Worm (Caenorhabditis elegans) whole organism, L1 larva: Measurements from ENCODE around the gene W07G1.7.

ENCODE experiments used
- C34B4.2 ChIP-seq: sonication (generic microtip); optimal IDR thresholded peaks from 2 replicates; lab custom pipeline; 2017; ENCODE audit warnings: mild to moderate bottlenecking, missing genetic modification characterization, missing compliant biosample characterization
- alr-1 ChIP-seq: fragments of 200-800 bp; sonication (Bioruptor generic); optimal IDR thresholded peaks from 2 replicates; lab custom pipeline; 2018; ENCODE audit warnings: borderline replicate concordance, mild to moderate bottlenecking, missing genetic modification characterization, missing compliant biosample characterization
- aly-2 ChIP-seq: fragments of 150-350 bp; optimal IDR thresholded peaks from 2 replicates; lab custom pipeline; 2014; ENCODE audit warnings: missing biosample characterization, missing genetic modification characterization
- ama-1 ChIP-seq: fragments of 150-350 bp; optimal IDR thresholded peaks from 2 replicates; lab custom pipeline; 2014
- ceh-63 ChIP-seq: fragments of 200-800 bp; sonication (Bioruptor generic); optimal IDR thresholded peaks from 2 replicates; lab custom pipeline; 2018; ENCODE audit warnings: mild to moderate bottlenecking, missing genetic modification characterization, missing compliant biosample characterization
- ceh-82 ChIP-seq, 3 experiments: fragments of 150-350 bp in 1 of 3; sonication (generic microtip) in 2 of 3; optimal IDR thresholded peaks; 2 replicates each; lab custom pipeline; 2014 to 2017; ENCODE audit warnings: missing biosample characterization in 3 of 3, missing genetic modification characterization in 3 of 3
- dsc-1 ChIP-seq: sonication (generic microtip); optimal IDR thresholded peaks from 2 replicates; lab custom pipeline; 2016; ENCODE audit warnings: mild to moderate bottlenecking, missing genetic modification characterization, missing compliant biosample characterization
- efl-1 ChIP-seq, 4 experiments: fragments of 150-350 bp; optimal IDR thresholded peaks in 3 of 4; peaks in 1 of 4; 1 replicate in 1 of 4; 2 replicates in 3 of 4; lab custom pipeline; 2014; ENCODE audit warnings: missing biosample characterization in 2 of 4, missing genetic modification characterization in 2 of 4, missing genetic modification reagents in 2 of 4
- efl-3 ChIP-seq: fragments of 200-800 bp; sonication (Bioruptor generic); optimal IDR thresholded peaks from 2 replicates; lab custom pipeline; 2018; ENCODE audit warnings: mild to moderate bottlenecking, missing genetic modification characterization, missing compliant biosample characterization
- elt-2 ChIP-seq: sonication (generic microtip); optimal IDR thresholded peaks from 2 replicates; lab custom pipeline; 2016; ENCODE audit warnings: missing genetic modification characterization, mild to moderate bottlenecking, inconsistent platforms, missing compliant biosample characterization, missing genetic modification reagents
- ets-5 ChIP-seq: fragments of 200-800 bp; sonication (Bioruptor generic); IDR thresholded peaks from 2 replicates; pipeline ENCODE4 v1.3.6; 2022; ENCODE audit warnings: missing genetic modification characterization, missing compliant biosample characterization
- isw-1 ChIP-seq: fragments of 200-800 bp; sonication (Bioruptor generic); IDR thresholded peaks from 2 replicates; pipeline ENCODE4 v1.3.6; 2022; ENCODE audit warnings: missing genetic modification characterization, missing compliant biosample characterization
- jun-1 ChIP-seq: fragments of 150-350 bp; optimal IDR thresholded peaks from 2 replicates; lab custom pipeline; 2014; ENCODE audit warnings: missing biosample characterization, missing genetic modification reagents, missing genetic modification characterization
- lin-39 ChIP-seq: fragments of 150-350 bp; optimal IDR thresholded peaks from 2 replicates; lab custom pipeline; 2014; ENCODE audit warnings: missing biosample characterization, missing genetic modification reagents, missing genetic modification characterization
- lsy-2 ChIP-seq, 2 experiments: fragments of 150-350 bp; optimal IDR thresholded peaks; 2 replicates each; lab custom pipeline; 2014; ENCODE audit warnings: missing biosample characterization in 2 of 2, missing genetic modification characterization in 2 of 2
- mdl-1 ChIP-seq, 2 experiments: fragments of 150-350 bp; optimal IDR thresholded peaks; 2 replicates each; lab custom pipeline; 2014 to 2017; ENCODE audit warnings: missing biosample characterization in 2 of 2, missing genetic modification characterization in 2 of 2, inconsistent platforms in 1 of 2
- nhr-11 ChIP-seq: fragments of 150-350 bp; optimal IDR thresholded peaks from 2 replicates; lab custom pipeline; 2014; ENCODE audit warnings: missing biosample characterization, missing genetic modification characterization
- nhr-19 ChIP-seq: fragments of 200-800 bp; sonication (Bioruptor generic); conservative IDR thresholded peaks from 2 replicates; pipeline ENCODE4 v1.3.6; 2022; ENCODE audit warnings: missing genetic modification characterization, missing compliant biosample characterization
- nhr-47 ChIP-seq: sonication (generic microtip); optimal IDR thresholded peaks from 2 replicates; lab custom pipeline; 2016; ENCODE audit warnings: mild to moderate bottlenecking, missing genetic modification characterization, moderate library complexity, missing compliant biosample characterization
- nhr-71 ChIP-seq: sonication (generic microtip); optimal IDR thresholded peaks from 2 replicates; lab custom pipeline; 2016; ENCODE audit warnings: mild to moderate bottlenecking, missing genetic modification characterization, moderate library complexity, missing compliant biosample characterization
- nhr-76 ChIP-seq: sonication (generic microtip); optimal IDR thresholded peaks from 2 replicates; lab custom pipeline; 2017; ENCODE audit warnings: missing biosample characterization, missing genetic modification characterization
- nhr-77 ChIP-seq: fragments of 150-350 bp; optimal IDR thresholded peaks from 2 replicates; lab custom pipeline; 2014; ENCODE audit warnings: missing biosample characterization, missing genetic modification characterization
- pag-3 ChIP-seq: sonication (generic microtip); optimal IDR thresholded peaks from 2 replicates; lab custom pipeline; 2017; ENCODE audit warnings: missing genetic modification characterization, mild to moderate bottlenecking, missing compliant biosample characterization, antibody characterized with exemption, borderline replicate concordance; ENCODE audit not compliant: insufficient read depth
- snu-23 ChIP-seq: sonication (generic microtip); optimal IDR thresholded peaks from 2 replicates; lab custom pipeline; 2016; ENCODE audit warnings: missing genetic modification characterization, missing compliant biosample characterization
- sup-37 ChIP-seq: fragments of 200-800 bp; sonication (Bioruptor generic); optimal IDR thresholded peaks from 2 replicates; lab custom pipeline; 2018; ENCODE audit warnings: mild to moderate bottlenecking, missing genetic modification characterization, missing compliant biosample characterization
- swsn-7 ChIP-seq: sonication (generic microtip); optimal IDR thresholded peaks from 2 replicates; lab custom pipeline; 2016; ENCODE audit warnings: missing genetic modification characterization, missing compliant biosample characterization
- xbp-1 ChIP-seq: sonication (generic microtip); optimal IDR thresholded peaks from 2 replicates; lab custom pipeline; 2016; ENCODE audit warnings: missing genetic modification characterization, missing compliant biosample characterization
- zip-4 ChIP-seq: fragments of 200-800 bp; sonication (Bioruptor generic); optimal IDR thresholded peaks from 2 replicates; lab custom pipeline; 2018; ENCODE audit warnings: mild to moderate bottlenecking, missing genetic modification characterization, moderate library complexity, missing compliant biosample characterization
- ztf-4 ChIP-seq: fragments of 150-350 bp; optimal IDR thresholded peaks from 2 replicates; lab custom pipeline; 2014; ENCODE audit warnings: missing biosample characterization, missing genetic modification characterization

W07G1.7 gene

ce11 chrII:14000044-14000443 is 33.9 kb upstream of the W07G1.7 start, which contains the start of gene F01D5.3:
Gene F01D5.3, minus strand, starts transcription at chrII:14000144.
- peak; percentile 21 for TF ChIP-seq elt-2

DNA sequence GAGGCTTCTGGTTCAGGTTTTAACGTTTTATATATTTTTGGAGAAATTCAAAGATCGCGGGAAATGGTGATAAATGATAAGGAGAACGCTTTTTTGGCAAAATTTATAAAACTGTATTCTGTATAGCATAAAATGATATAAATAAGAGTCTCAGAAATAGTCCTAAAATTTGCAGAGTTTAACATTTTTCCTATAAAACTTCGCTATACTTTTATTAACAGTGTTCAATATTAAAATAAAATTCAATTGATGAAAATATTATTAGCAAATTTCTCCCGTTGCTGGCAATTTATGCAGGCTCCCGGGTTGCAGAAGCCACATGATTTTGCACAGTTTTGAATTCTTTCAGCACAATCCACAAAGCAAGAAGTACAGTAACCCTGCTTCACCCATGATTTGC is 32.8 kb upstream of the W07G1.7 start, which contains the start of gene F01D5.2:
TSS of gene F01D5.2 (minus strand) at position 101 of the 400 bp plus-strand sequence.
- TF ChIP-seq nhr-71 (tag; lab: Kevin White, UChicago) (no peak), snu-23 (GFP tag; lab: Kevin White, UChicago) (no peak)

DNA sequence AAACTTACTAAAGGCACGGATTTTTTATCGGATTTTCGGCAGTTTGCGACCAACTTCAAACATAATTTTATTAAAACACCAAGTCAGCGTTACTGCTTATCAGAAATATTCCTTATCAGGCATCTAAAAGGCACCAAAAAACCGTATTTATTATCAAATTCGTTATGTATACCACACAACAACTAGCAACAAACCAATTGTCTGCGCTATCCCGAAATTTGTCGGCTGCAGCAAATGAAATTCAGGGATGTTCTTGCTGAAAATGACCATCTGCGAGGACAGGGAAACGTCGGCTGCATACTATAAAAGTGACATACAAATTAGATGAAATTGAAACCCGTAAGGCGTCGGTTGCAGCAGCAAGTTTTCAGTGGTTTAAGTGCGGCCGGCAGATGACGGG is 31.8 kb upstream of the W07G1.7 start:
- TF ChIP-seq lin-39 (tag; lab: Kevin White, UChicago): no peak
- no peak for TF ChIP-seq zip-4 (GFP tag; lab: Kevin White, UChicago)
- TF ChIP-seq ets-5: no peak
- TF ChIP-seq ama-1 (lab: Kevin White, UChicago): no peak
- no peak for TF ChIP-seq lsy-2 (tag; optimal IDR thresholded peaks at IDR 0.05; lab: Kevin White, UChicago)
- TF ChIP-seq xbp-1 (tag; lab: Kevin White, UChicago): no peak
- TF ChIP-seq ceh-82 (tag; optimal IDR thresholded peaks at IDR 0.05; lab: Kevin White, UChicago): no peak
- TF ChIP-seq snu-23 (GFP tag; lab: Kevin White, UChicago): no peak
- TF ChIP-seq pag-3 (tag; lab: Kevin White, UChicago): no peak
- no peak for TF ChIP-seq nhr-77 (tag; lab: Kevin White, UChicago)

DNA sequence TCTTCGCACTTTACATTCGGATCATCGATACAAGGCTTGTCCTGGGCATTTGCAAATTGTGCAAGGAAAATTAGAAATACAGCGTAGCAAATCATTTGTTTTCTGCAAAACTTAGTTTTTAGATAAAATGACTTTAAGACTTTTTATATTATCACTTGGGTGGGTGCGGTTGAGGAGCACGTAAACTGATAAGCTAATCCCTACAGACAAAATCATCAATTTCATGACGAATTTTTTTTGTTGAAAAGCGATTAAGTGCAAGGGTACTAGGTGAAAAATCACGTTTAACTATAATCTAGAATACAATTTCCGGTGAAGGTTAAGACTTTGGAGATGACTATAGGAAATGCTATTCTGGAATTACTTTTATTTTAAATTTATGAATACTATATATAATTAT is 31.3 kb upstream of the W07G1.7 start, which contains the start of gene F01D5.1:
TSS of gene F01D5.1 (minus strand) at position 105 of the 400 bp plus-strand sequence.
- TF ChIP-seq nhr-19 (no peak), elt-2 (peak; percentile 84), nhr-77 (tag; lab: Kevin White, UChicago) (no peak)

- no peak for TF ChIP-seq isw-1 (GFP tag; lab: Robert Waterston, UW)
- no peak for TF ChIP-seq nhr-47 (tag; lab: Kevin White, UChicago)
- no peak for TF ChIP-seq nhr-76
- TF ChIP-seq ceh-63 (GFP tag; lab: Kevin White, UChicago): no peak
- no peak for TF ChIP-seq aly-2 (tag; lab: Kevin White, UChicago)
- TF ChIP-seq alr-1 (tag; lab: Kevin White, UChicago): no peak
- no peak for TF ChIP-seq swsn-7 (tag; lab: Kevin White, UChicago)
- no peak for TF ChIP-seq mdl-1 (tag; optimal IDR thresholded peaks at IDR 0.05; lab: Kevin White, UChicago)
- no peak for TF ChIP-seq nhr-11 (tag; lab: Kevin White, UChicago)
- TF ChIP-seq C34B4.2: no peak
- TF ChIP-seq ztf-4: no peak
- no peak for TF ChIP-seq sup-37
- TF ChIP-seq jun-1 (tag; lab: Kevin White, UChicago): no peak
- TF ChIP-seq efl-3 (GFP tag; lab: Kevin White, UChicago): no peak
Measured at ce11 chrII:13994934-13995333, 28.8 kb upstream of the W07G1.7 start, which contains the start of gene Y39G8B.7. Gene Y39G8B.7, minus strand, starts transcription at chrII:13995034.

DNA sequence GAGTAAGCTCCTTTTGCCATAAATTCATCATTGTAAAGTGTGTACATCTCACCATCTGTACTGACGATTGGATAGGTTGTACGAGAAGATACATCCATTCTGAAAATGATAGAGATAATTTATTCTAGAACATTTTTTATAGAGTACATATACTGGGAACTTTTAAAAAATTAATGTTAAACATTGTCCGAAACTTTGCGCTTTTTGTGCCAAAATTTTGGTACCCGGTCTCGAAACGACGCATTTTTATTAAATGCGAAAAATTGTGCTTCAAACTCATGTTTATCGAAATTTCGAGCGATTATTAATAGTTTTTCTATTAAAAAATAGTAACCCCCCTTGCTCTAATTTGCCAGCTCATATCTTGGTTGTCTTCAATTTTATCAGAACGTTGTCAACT is 25.6 kb upstream of the W07G1.7 start, which contains the start of gene Y39G8B.5:
TSS of gene Y39G8B.5 (minus strand) at position 101 of the 400 bp plus-strand sequence.
- TF ChIP-seq dsc-1 (tag; lab: Kevin White, UChicago) (no peak), efl-1 (optimal IDR thresholded peaks at IDR 0.05; lab: Kevin White, UChicago) (no peak), efl-1 (GFP tag; optimal IDR thresholded peaks at IDR 0.05 in 1 of 2; lab: Kevin White, UChicago) (peak in 1 of 2 experiments; percentile 6)

ce11 chrII:13984551-13984950 is 18.4 kb upstream of the W07G1.7 start, which contains the start of gene sre-47:
Gene sre-47, minus strand, starts transcription at chrII:13984651.
- TF ChIP-seq efl-1 (optimal IDR thresholded peaks at IDR 0.05; lab: Kevin White, UChicago): no peak
- peak in 1 of 2 experiments; percentile 76 for TF ChIP-seq efl-1 (GFP tag; optimal IDR thresholded peaks at IDR 0.05 in 1 of 2; lab: Kevin White, UChicago)
- TF ChIP-seq ceh-63 (GFP tag; lab: Kevin White, UChicago): no peak
